Worm (Caenorhabditis elegans): ENCODE measurements around the gene F54A3.5.

DNA sequence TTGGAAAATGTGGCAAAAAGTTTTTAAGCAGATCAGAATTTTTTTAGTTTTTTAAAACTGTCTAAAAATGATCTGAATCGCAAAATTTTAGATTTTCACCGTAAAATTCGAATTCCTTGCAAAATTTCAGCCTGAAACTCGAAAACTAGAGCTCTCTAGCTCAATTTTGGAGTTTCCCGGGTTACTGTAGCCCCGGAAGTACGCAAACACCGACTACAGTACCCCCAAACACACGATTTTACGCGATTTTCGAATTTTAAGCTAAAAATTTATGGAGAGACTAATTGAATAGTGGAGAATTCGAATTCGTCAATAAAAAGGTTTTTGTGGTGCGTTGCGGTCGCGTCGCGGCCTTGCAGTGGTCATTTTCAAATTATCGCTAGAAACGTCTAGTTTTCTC is 38.8 kb downstream of the F54A3.5 start:
- TF ChIP-seq lin-26 (GFP tag; IDR thresholded peaks at IDR 0.05) = no peak
- no peak for TF ChIP-seq nhr-27 (tag; optimal IDR thresholded peaks at IDR 0.05)
- TF ChIP-seq attf-6 (GFP tag; IDR thresholded peaks at IDR 0.05) = no peak
- no peak for TF ChIP-seq hlh-12 (tag; optimal IDR thresholded peaks at IDR 0.05)
- TF ChIP-seq dpl-1 (GFP tag; optimal IDR thresholded peaks at IDR 0.05) = no peak
- TF ChIP-seq ztf-6 (GFP tag; IDR thresholded peaks at IDR 0.05) = no peak
- no peak for TF ChIP-seq ztf-3 (GFP tag; optimal IDR thresholded peaks at IDR 0.05)
- no peak for TF ChIP-seq nfya-1 (tag; optimal IDR thresholded peaks at IDR 0.05; ENCODE audit: borderline replicate concordance, insufficient read depth)
